Fruit fly (Drosophila melanogaster) whole organism, wandering third instar larva: ENCODE results near the gene CG33795.

Experiments
- CrebA ChIP-seq: fragments of 200-800 bp; sonication (Bioruptor generic); optimal IDR thresholded peaks from 2 replicates; lab custom pipeline; 2016; ENCODE audit warnings: missing biosample characterization, mild to moderate bottlenecking, missing genetic modification characterization, borderline replicate concordance
- Dif ChIP-seq: fragments of 200-275, 200-300 bp; sonication (Bioruptor generic); optimal IDR thresholded peaks from 2 replicates; lab custom pipeline; 2018; ENCODE audit warnings: missing biosample characterization, missing genetic modification characterization; ENCODE audit not compliant: partially characterized antibody
- Hnf4 ChIP-seq: fragments of 200-800 bp; sonication (Bioruptor generic); optimal IDR thresholded peaks from 2 replicates; lab custom pipeline; 2016; ENCODE audit warnings: missing biosample characterization, mild to moderate bottlenecking, missing genetic modification characterization
- Hr78 ChIP-seq: fragments of >200 bp; optimal IDR thresholded peaks from 2 replicates; lab custom pipeline; 2017; ENCODE audit warnings: missing biosample characterization, missing genetic modification characterization
- dmrt93B ChIP-seq: fragments of 200-800 bp; sonication (Bioruptor generic); optimal IDR thresholded peaks from 2 replicates; lab custom pipeline; 2018; ENCODE audit warnings: missing biosample characterization, mild to moderate bottlenecking, missing genetic modification characterization
- dsf ChIP-seq: sonication (Bioruptor generic); optimal IDR thresholded peaks from 2 replicates; lab custom pipeline; 2016; ENCODE audit warnings: missing biosample characterization, missing genetic modification characterization, borderline replicate concordance
- fru ChIP-seq: fragments of 200-800 bp; sonication (Bioruptor generic); optimal IDR thresholded peaks from 3 replicates; lab custom pipeline; 2016; ENCODE audit warnings: missing biosample characterization, mild to moderate bottlenecking, missing genetic modification characterization
- pan ChIP-seq: fragments of >200 bp; optimal IDR thresholded peaks from 2 replicates; lab custom pipeline; 2017
- rgr ChIP-seq: fragments of 200-800 bp; sonication (Bioruptor generic); optimal IDR thresholded peaks from 3 replicates; lab custom pipeline; 2016; ENCODE audit warnings: missing biosample characterization, mild to moderate bottlenecking, missing genetic modification characterization
- usp ChIP-seq: fragments of >200 bp; optimal IDR thresholded peaks from 2 replicates; lab custom pipeline; 2017; ENCODE audit warnings: missing biosample characterization, missing genetic modification characterization

DNA sequence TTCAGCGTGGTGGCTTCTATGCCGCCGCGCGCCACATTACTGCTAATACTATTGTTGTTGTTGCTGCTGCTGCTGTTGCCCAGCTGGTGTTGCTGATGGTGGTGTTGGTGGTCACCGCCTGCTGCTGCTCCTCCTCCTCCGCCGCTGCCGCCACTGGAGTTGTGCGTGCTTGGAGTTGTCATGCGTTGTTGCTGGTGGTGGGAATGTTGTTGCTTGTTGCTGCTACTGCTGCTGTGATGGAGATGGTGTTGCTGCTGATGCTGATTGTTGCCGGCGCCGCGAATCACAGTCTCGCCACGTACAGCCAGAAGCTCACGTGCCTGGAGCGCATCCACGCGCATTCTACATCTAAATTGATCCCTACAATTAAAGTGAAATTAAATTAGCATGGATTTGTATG, 29.6 kb downstream of the CG33795 start:
- TF ChIP-seq Dif (GFP tag; lab: Kevin White, UChicago) (no peak), fru (GFP tag; lab: Kevin White, UChicago) (no peak), usp (no peak), CrebA (GFP tag; lab: Kevin White, UChicago) (no peak), pan (lab: Kevin White, UChicago) (no peak), Hnf4 (GFP tag; lab: Kevin White, UChicago) (no peak), Hr78 (no peak), rgr (no peak), dmrt93B (GFP tag; lab: Kevin White, UChicago) (no peak), dsf (GFP tag; lab: Kevin White, UChicago) (no peak)
